Fruit fly (Drosophila melanogaster): Measurements from ENCODE around the gene ftz-f1.

The ftz-f1 gene

dm6 chr3L:18832195-18832594, 31.1 kb upstream of the ftz-f1 start:
- no peak for TF ChIP-seq h (optimal IDR thresholded peaks at IDR 0.05)
- TF ChIP-seq psq (optimal IDR thresholded peaks at IDR 0.05) = no peak
- no peak for TF ChIP-seq Myc (optimal IDR thresholded peaks at IDR 0.05)
- no peak for TF ChIP-seq ttk (optimal IDR thresholded peaks at IDR 0.05)
- no peak for TF ChIP-seq insv (optimal IDR thresholded peaks at IDR 0.05)
- no peak for TF ChIP-seq Sin3A (optimal IDR thresholded peaks at IDR 0.05)

dm6 chr3L:18828318-18828717, 27.2 kb upstream of the ftz-f1 start:
- no peak for TF ChIP-seq Myc (optimal IDR thresholded peaks at IDR 0.05)
- no peak for TF ChIP-seq Sin3A (optimal IDR thresholded peaks at IDR 0.05)
- TF ChIP-seq ttk (optimal IDR thresholded peaks at IDR 0.05) = no peak
- no peak for TF ChIP-seq h (optimal IDR thresholded peaks at IDR 0.05)
- no peak for TF ChIP-seq insv (optimal IDR thresholded peaks at IDR 0.05)
- TF ChIP-seq psq (optimal IDR thresholded peaks at IDR 0.05) = no peak

- no peak for TF ChIP-seq h (optimal IDR thresholded peaks at IDR 0.05)
- no peak for TF ChIP-seq Myc (optimal IDR thresholded peaks at IDR 0.05)
- TF ChIP-seq psq (optimal IDR thresholded peaks at IDR 0.05) = no peak
- no peak for TF ChIP-seq ttk (optimal IDR thresholded peaks at IDR 0.05)
- TF ChIP-seq insv (optimal IDR thresholded peaks at IDR 0.05) = no peak
- TF ChIP-seq Sin3A (optimal IDR thresholded peaks at IDR 0.05) = no peak
Observed at dm6 chr3L:18825993-18826392, 24.9 kb upstream of the ftz-f1 start.

- TF ChIP-seq Sin3A (optimal IDR thresholded peaks at IDR 0.05) = no peak
- TF ChIP-seq Myc (optimal IDR thresholded peaks at IDR 0.05) = no peak
- no peak for TF ChIP-seq h (optimal IDR thresholded peaks at IDR 0.05)
- no peak for TF ChIP-seq ttk (optimal IDR thresholded peaks at IDR 0.05)
- no peak for TF ChIP-seq insv (optimal IDR thresholded peaks at IDR 0.05)
- no peak for TF ChIP-seq psq (optimal IDR thresholded peaks at IDR 0.05)
Observed at dm6 chr3L:18824851-18825250, 23.7 kb upstream of the ftz-f1 start.

dm6 chr3L:18823870-18824561, 22.9 kb upstream of the ftz-f1 start:
- TF ChIP-seq Sin3A (optimal IDR thresholded peaks at IDR 0.05) (no peak), ttk (optimal IDR thresholded peaks at IDR 0.05) (no peak), insv (optimal IDR thresholded peaks at IDR 0.05) (no peak), Myc (optimal IDR thresholded peaks at IDR 0.05) (no peak), h (optimal IDR thresholded peaks at IDR 0.05) (no peak), psq (optimal IDR thresholded peaks at IDR 0.05) (no peak)

DNA sequence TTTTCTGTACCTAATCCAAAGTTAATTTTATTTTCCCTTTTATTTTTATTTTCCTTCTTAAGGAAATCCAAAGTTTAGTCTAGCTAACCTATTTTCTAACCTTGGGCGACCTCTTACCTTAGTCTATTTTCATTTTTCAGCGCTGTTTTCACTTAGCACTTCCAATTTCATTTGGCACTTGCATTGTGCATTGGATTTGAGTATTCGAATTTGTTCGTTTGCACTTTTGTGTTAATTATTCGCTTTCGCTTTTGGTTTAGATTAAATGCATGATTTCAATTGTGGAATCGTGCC, 22.1 kb upstream of the ftz-f1 start:
- TF ChIP-seq Sin3A (optimal IDR thresholded peaks at IDR 0.05) = no peak
- no peak for TF ChIP-seq Myc (optimal IDR thresholded peaks at IDR 0.05)
- TF ChIP-seq insv (optimal IDR thresholded peaks at IDR 0.05) = no peak
- TF ChIP-seq h (optimal IDR thresholded peaks at IDR 0.05) = no peak
- no peak for TF ChIP-seq psq (optimal IDR thresholded peaks at IDR 0.05)
- TF ChIP-seq ttk (optimal IDR thresholded peaks at IDR 0.05) = no peak

DNA sequence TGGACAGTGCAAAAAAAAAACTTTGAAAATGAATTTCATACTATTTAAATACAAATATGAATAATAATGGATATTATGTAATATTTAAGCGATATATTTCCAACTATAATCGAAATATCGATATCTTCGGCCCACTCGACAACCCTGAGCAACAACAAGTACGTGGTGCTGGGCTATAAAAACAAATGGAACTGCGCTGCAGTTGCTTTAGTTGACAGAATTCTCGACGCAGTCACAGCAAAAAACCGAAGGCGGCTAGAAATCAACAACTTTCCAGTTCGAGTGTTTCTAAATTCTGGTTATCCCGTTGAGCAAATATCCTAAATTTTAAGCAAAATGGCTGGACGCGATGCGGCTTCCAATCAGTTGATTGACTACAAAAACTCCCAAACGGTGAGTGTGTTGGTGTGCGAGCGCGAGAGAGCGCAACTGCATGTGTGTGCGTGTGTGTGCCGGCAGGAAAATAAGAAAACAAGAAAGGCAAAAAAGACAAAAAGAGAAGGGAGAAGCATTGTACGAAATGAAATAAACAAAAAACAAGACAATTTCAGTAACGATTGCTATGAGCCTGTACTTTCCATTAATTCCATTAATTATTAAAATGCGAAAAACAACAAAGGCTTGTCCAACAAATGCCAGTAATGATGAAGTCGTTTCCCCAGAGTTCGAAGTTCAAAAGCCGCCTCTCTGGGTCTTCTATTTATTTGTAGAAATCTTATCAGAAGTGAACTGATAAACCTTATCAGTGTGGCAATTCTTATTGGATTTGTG, 21.5 kb upstream of the ftz-f1 start, which contains the start of gene Cat:
TSS of gene Cat (plus strand) at position 155 of the 771 bp plus-strand sequence.
- TF ChIP-seq Myc (optimal IDR thresholded peaks at IDR 0.05) (no peak), h (optimal IDR thresholded peaks at IDR 0.05) (no peak), insv (optimal IDR thresholded peaks at IDR 0.05) (no peak), psq (optimal IDR thresholded peaks at IDR 0.05) (no peak), ttk (optimal IDR thresholded peaks at IDR 0.05) (no peak), Sin3A (optimal IDR thresholded peaks at IDR 0.05) (no peak)

DNA sequence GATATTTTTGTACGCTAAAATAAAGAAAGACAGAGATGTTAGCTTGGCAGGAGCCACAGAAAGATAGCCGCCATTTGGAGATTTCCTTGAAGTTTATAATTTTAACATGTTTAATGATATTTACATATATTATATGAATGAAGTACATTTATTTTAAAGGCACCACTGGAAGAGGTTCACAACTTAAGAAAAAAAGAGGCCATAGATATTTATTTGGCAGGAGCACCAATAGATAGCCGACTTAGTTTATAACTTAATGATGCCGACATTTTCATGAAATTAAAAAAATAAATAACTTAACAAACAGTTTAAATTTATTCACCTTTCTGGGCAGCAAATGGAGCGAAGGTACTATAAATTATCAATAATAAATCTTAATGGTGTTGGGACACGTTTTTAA, 20.9 kb upstream of the ftz-f1 start:
- no peak for TF ChIP-seq insv (optimal IDR thresholded peaks at IDR 0.05)
- no peak for TF ChIP-seq h (optimal IDR thresholded peaks at IDR 0.05)
- TF ChIP-seq Myc (optimal IDR thresholded peaks at IDR 0.05) = no peak
- no peak for TF ChIP-seq Sin3A (optimal IDR thresholded peaks at IDR 0.05)
- TF ChIP-seq psq (optimal IDR thresholded peaks at IDR 0.05) = no peak
- no peak for TF ChIP-seq ttk (optimal IDR thresholded peaks at IDR 0.05)

- no peak for TF ChIP-seq insv (optimal IDR thresholded peaks at IDR 0.05)
- TF ChIP-seq Sin3A (optimal IDR thresholded peaks at IDR 0.05) = no peak
- no peak for TF ChIP-seq Myc (optimal IDR thresholded peaks at IDR 0.05)
- no peak for TF ChIP-seq h (optimal IDR thresholded peaks at IDR 0.05)
- no peak for TF ChIP-seq ttk (optimal IDR thresholded peaks at IDR 0.05)
- no peak for TF ChIP-seq psq (optimal IDR thresholded peaks at IDR 0.05)
Observed at dm6 chr3L:18820638-18821382, 19.7 kb upstream of the ftz-f1 start, which contains the start of the genes CG14073 and HipHop. Gene CG14073, minus strand, starts transcription at chr3L:18820675. Gene HipHop, plus strand, starts transcription at chr3L:18821171.

- no peak for TF ChIP-seq Sin3A (optimal IDR thresholded peaks at IDR 0.05)
- TF ChIP-seq Myc (optimal IDR thresholded peaks at IDR 0.05) = no peak
- TF ChIP-seq ttk (optimal IDR thresholded peaks at IDR 0.05) = no peak
- no peak for TF ChIP-seq psq (optimal IDR thresholded peaks at IDR 0.05)
- no peak for TF ChIP-seq h (optimal IDR thresholded peaks at IDR 0.05)
- TF ChIP-seq insv (optimal IDR thresholded peaks at IDR 0.05) = no peak
Observed at dm6 chr3L:18819887-18820637, 19.0 kb upstream of the ftz-f1 start.

DNA sequence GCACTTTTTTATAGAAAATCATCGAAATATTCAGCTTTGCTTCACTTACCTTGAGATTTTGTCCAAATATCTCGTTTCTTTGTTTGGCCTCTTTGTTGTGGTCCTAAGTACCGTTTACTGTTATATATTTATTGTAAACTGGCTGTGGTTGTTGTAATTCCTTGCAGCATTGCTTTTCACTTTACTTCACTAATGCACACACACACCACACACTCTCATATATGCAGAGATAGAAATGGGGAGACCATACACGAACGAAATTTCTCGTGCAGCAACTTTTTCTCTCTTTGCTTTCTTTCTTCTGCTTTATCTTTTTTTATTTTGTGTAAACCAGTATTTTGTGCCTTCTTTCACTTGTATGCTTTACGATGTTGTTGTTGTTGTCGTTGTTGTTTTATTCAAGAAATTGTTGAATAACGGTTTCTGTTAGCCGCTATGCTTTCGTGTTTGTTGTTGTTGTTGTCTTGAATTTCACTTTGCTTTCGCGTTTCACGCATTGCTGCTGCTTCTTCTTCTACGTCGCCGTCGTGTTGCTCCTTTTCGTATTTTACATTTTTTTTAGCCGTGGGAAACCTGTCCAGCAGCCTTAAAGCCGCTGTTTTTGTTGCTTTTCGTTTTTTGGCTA, 18.3 kb upstream of the ftz-f1 start:
- no peak for TF ChIP-seq h (optimal IDR thresholded peaks at IDR 0.05)
- TF ChIP-seq Myc (optimal IDR thresholded peaks at IDR 0.05) = no peak
- TF ChIP-seq insv (optimal IDR thresholded peaks at IDR 0.05) = no peak
- TF ChIP-seq Sin3A (optimal IDR thresholded peaks at IDR 0.05) = no peak
- no peak for TF ChIP-seq psq (optimal IDR thresholded peaks at IDR 0.05)
- TF ChIP-seq ttk (optimal IDR thresholded peaks at IDR 0.05) = no peak
